Worm (Caenorhabditis elegans): ENCODE data around the gene fbxb-97.

DNA sequence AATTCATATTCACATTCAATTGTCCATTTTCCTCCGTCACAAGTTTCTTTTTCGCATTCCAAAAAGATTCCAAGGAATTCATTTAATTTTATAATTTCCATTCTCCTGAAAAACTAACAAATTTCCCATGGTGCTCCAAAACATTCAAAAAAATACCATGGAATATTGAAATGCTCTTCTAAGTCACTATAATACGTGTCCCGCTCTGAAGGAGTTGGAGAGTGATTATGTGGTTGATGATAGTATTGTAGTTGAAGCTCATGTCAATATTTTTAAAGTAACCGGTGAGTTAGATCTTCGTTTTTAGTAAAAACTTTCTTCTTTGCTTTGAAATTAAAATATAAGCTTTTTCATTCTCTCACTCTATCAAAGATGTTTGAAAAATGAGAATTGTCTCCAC is 42.7 kb upstream of the fbxb-97 start, which contains the start of gene math-9:
- TF ChIP-seq mdl-1 (tag; optimal IDR thresholded peaks at IDR 0.05) (no peak), aly-2 (tag; optimal IDR thresholded peaks at IDR 0.05) (no peak), pha-4 (tag; optimal IDR thresholded peaks at IDR 0.05) (no peak), nhr-67 (tag; optimal IDR thresholded peaks at IDR 0.05) (no peak), lin-39 (tag; optimal IDR thresholded peaks at IDR 0.05) (no peak), lin-15B (tag; optimal IDR thresholded peaks at IDR 0.05) (no peak), nhr-25 (tag; optimal IDR thresholded peaks at IDR 0.05) (no peak), ztf-4 (tag; optimal IDR thresholded peaks at IDR 0.05) (no peak), fkh-10 (GFP tag; optimal IDR thresholded peaks at IDR 0.05) (no peak), pqm-1 (tag; optimal IDR thresholded peaks at IDR 0.05) (no peak), fos-1 (tag; optimal IDR thresholded peaks at IDR 0.05) (no peak), nhr-237 (tag; optimal IDR thresholded peaks at IDR 0.05) (no peak), sea-2 (GFP tag; optimal IDR thresholded peaks at IDR 0.05) (no peak)

Measured in whole organism, L3 larva.